Worm (Caenorhabditis elegans): ENCODE results near the gene F48G7.10.

DNA sequence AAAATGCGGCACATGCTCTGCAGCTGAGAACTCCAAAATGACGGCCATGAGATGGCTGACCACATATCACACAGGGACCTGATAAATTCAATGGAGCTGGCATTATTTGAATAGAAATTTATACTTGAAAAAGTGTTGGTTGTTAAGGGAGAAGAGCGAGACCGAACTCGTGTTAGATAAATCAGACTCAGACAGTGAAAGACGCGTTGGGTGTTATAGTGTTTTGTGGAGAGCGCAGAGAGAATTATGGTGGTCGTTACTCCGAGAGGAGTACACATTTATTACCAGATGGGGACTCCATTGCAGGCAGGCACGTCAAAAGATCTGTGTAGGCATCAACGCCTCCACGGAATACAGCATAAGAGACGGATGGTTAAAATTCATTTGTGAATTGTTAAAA, 8.0 kb upstream of the F48G7.10 start, which contains the start of gene nhr-190:
- no peak for TF ChIP-seq hlh-8 (tag; optimal IDR thresholded peaks at IDR 0.05)
- TF ChIP-seq sdc-2 (tag; optimal IDR thresholded peaks at IDR 0.05), result no peak
- peak; percentile 18 for TF ChIP-seq nfya-1 (tag; optimal IDR thresholded peaks at IDR 0.05)
- TF ChIP-seq odd-2 (tag; optimal IDR thresholded peaks at IDR 0.05), result no peak
- no peak for TF ChIP-seq K02D7.2 (tag; optimal IDR thresholded peaks at IDR 0.05)
